Fruit fly (Drosophila melanogaster): Measurements from ENCODE around the gene sn.

The sn gene

DNA sequence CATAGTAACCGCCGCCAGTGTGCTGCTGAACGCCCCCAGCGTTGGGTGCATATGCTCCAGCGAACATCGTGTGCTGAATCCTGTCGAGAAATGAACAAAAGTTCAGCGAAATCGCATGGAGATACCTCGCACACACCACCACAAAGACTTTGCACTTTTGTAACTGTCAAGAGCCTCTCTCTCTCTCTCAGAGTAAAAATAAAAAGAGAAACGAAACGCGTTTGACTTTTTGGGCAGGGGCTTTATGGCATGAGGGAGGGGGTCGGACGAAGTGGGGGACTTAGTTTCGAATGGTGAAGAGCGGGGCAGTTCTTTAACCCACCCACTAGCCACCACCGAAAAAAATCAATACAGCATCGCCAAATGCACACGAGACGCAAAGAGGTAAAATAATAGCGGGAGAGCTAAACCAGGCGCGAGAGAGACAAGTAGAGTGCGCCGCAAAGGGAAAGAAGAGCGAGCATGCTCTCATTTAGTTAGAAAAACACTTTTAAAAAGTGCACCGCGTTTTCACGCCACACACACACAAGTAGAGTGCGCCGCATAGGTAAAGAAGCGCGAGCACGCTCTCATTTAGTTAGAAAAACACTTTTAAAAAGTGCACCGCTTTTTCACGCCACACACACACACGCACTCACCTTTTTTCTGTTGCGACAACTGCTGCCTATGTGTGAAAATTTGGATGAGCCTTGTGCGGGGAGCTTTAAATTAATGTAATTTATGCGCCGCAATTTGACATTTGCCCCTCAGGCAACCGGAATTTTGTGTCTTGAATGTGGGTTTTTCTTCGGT is 33.4 kb upstream of the sn start:
- TF ChIP-seq lola (GFP tag; optimal IDR thresholded peaks at IDR 0.05) (no peak), OdsH (GFP tag; optimal IDR thresholded peaks at IDR 0.05) (no peak), Hr83 (GFP tag; optimal IDR thresholded peaks at IDR 0.05; ENCODE audit: poor library complexity, severe bottlenecking) (no peak), br (GFP tag; optimal IDR thresholded peaks at IDR 0.05) (no peak), pan (optimal IDR thresholded peaks at IDR 0.05) (no peak), Dif (GFP tag; optimal IDR thresholded peaks at IDR 0.05; ENCODE audit: partially characterized antibody) (peak; percentile 47), dmrt93B (GFP tag; optimal IDR thresholded peaks at IDR 0.05) (no peak), dl (GFP tag; optimal IDR thresholded peaks at IDR 0.05; ENCODE audit: insufficient read depth in 1 of 2, partially characterized antibody in 2 of 2) (peak; percentile 10 to 64), usp (GFP tag; optimal IDR thresholded peaks at IDR 0.05) (no peak), Jra (GFP tag; optimal IDR thresholded peaks at IDR 0.05) (no peak), Vsx2 (GFP tag; optimal IDR thresholded peaks at IDR 0.05; ENCODE audit: partially characterized antibody) (no peak), sv (GFP tag; optimal IDR thresholded peaks at IDR 0.05) (no peak), Myc (optimal IDR thresholded peaks at IDR 0.05) (no peak), Sp1 (GFP tag; optimal IDR thresholded peaks at IDR 0.05) (no peak), HLH106 (tag; optimal IDR thresholded peaks at IDR 0.05) (no peak), Hnf4 (GFP tag; optimal IDR thresholded peaks at IDR 0.05) (peak; percentile 2), Mio (GFP tag; optimal IDR thresholded peaks at IDR 0.05) (no peak), brk (GFP tag; optimal IDR thresholded peaks at IDR 0.05) (no peak), psq (GFP tag; optimal IDR thresholded peaks at IDR 0.05) (no peak), tai (GFP tag; optimal IDR thresholded peaks at IDR 0.05) (no peak), CG9705 (GFP tag; optimal IDR thresholded peaks at IDR 0.05) (no peak), CG32264 (GFP tag; optimal IDR thresholded peaks at IDR 0.05) (no peak), CrebA (GFP tag; optimal IDR thresholded peaks at IDR 0.05; ENCODE audit: borderline replicate concordance) (no peak), Rel (GFP tag; optimal IDR thresholded peaks at IDR 0.05) (no peak), Rel (tag; optimal IDR thresholded peaks at IDR 0.05) (no peak), foxo (GFP tag; optimal IDR thresholded peaks at IDR 0.05) (no peak), sage (GFP tag; optimal IDR thresholded peaks at IDR 0.05) (no peak), dsf (GFP tag; optimal IDR thresholded peaks at IDR 0.05; ENCODE audit: borderline replicate concordance) (no peak)

- TF ChIP-seq Dif (GFP tag; optimal IDR thresholded peaks at IDR 0.05; ENCODE audit: partially characterized antibody): peak; percentile 54
- TF ChIP-seq Sp1 (GFP tag; optimal IDR thresholded peaks at IDR 0.05): peak; percentile 8
- TF ChIP-seq Mio (GFP tag; optimal IDR thresholded peaks at IDR 0.05): peak; percentile 7
- no peak for TF ChIP-seq Hr78 (GFP tag; optimal IDR thresholded peaks at IDR 0.05)
- TF ChIP-seq dl (GFP tag; optimal IDR thresholded peaks at IDR 0.05; ENCODE audit: insufficient read depth in 1 of 2, partially characterized antibody in 2 of 2): peak; percentile 7 to 47
- no peak for TF ChIP-seq Hnf4 (GFP tag; optimal IDR thresholded peaks at IDR 0.05)
- no peak for TF ChIP-seq sage (GFP tag; optimal IDR thresholded peaks at IDR 0.05)
- peak; percentile 34 for TF ChIP-seq brk (GFP tag; optimal IDR thresholded peaks at IDR 0.05)
- TF ChIP-seq h (GFP tag; optimal IDR thresholded peaks at IDR 0.05): peak; percentile 7
- no peak for TF ChIP-seq CG9705 (GFP tag; optimal IDR thresholded peaks at IDR 0.05)
- peak; percentile 4 for TF ChIP-seq rgr (GFP tag; optimal IDR thresholded peaks at IDR 0.05)
Measured at dm6 chrX:7931028-7931549, 32.7 kb upstream of the sn start, which contains the start of gene mahe. Gene mahe (minus strand): TSS chrX:7931382.

dm6 chrX:7933210-7933915 is 30.5 kb upstream of the sn start, which contains the start of the genes Dhdds and RpS14a:
Gene Dhdds (minus strand): TSS chrX:7933351.
Gene RpS14a (plus strand): TSS chrX:7933742.
- TF ChIP-seq Vsx2 (GFP tag; optimal IDR thresholded peaks at IDR 0.05; ENCODE audit: partially characterized antibody): no peak
- TF ChIP-seq Hr83 (GFP tag; optimal IDR thresholded peaks at IDR 0.05; ENCODE audit: poor library complexity, severe bottlenecking): peak; percentile 44
- peak; percentile 4 for TF ChIP-seq woc (GFP tag; optimal IDR thresholded peaks at IDR 0.05)
- TF ChIP-seq lola (GFP tag; optimal IDR thresholded peaks at IDR 0.05): no peak
- peak; percentile 48 for TF ChIP-seq br (GFP tag; optimal IDR thresholded peaks at IDR 0.05)
- TF ChIP-seq Hr78 (GFP tag; optimal IDR thresholded peaks at IDR 0.05): no peak
- no peak for TF ChIP-seq GATAd (GFP tag; optimal IDR thresholded peaks at IDR 0.05)
- no peak for TF ChIP-seq CG32264 (GFP tag; optimal IDR thresholded peaks at IDR 0.05)
- TF ChIP-seq Myc (optimal IDR thresholded peaks at IDR 0.05): peak; percentile 60
- no peak for TF ChIP-seq tai (GFP tag; optimal IDR thresholded peaks at IDR 0.05)
- no peak for TF ChIP-seq usp (GFP tag; optimal IDR thresholded peaks at IDR 0.05)
- TF ChIP-seq dl (GFP tag; optimal IDR thresholded peaks at IDR 0.05; ENCODE audit: insufficient read depth in 1 of 2, partially characterized antibody in 2 of 2): no peak
- peak; percentile 81 for TF ChIP-seq dmrt93B (GFP tag; optimal IDR thresholded peaks at IDR 0.05)
- TF ChIP-seq rgr (GFP tag; optimal IDR thresholded peaks at IDR 0.05): peak; percentile 69
- peak in 1 of 2 experiments; percentile 34 for TF ChIP-seq foxo (GFP tag; optimal IDR thresholded peaks at IDR 0.05)
- no peak for TF ChIP-seq jim (GFP tag; optimal IDR thresholded peaks at IDR 0.05)
- TF ChIP-seq HLH106 (tag; optimal IDR thresholded peaks at IDR 0.05): peak; percentile 38
- no peak for TF ChIP-seq Jra (GFP tag; optimal IDR thresholded peaks at IDR 0.05)
- TF ChIP-seq fru (GFP tag; optimal IDR thresholded peaks at IDR 0.05): peak; percentile 42
- TF ChIP-seq N (GFP tag; optimal IDR thresholded peaks at IDR 0.05): no peak
- peak; percentile 12 for TF ChIP-seq sage (GFP tag; optimal IDR thresholded peaks at IDR 0.05)
- TF ChIP-seq Rel (GFP tag; optimal IDR thresholded peaks at IDR 0.05): no peak
- peak; percentile 0 for TF ChIP-seq Rel (tag; optimal IDR thresholded peaks at IDR 0.05)
- no peak for TF ChIP-seq dsf (GFP tag; optimal IDR thresholded peaks at IDR 0.05; ENCODE audit: borderline replicate concordance)
- peak; percentile 37 for TF ChIP-seq psq (GFP tag; optimal IDR thresholded peaks at IDR 0.05)
- TF ChIP-seq pan (optimal IDR thresholded peaks at IDR 0.05): no peak
- no peak for TF ChIP-seq Dif (GFP tag; optimal IDR thresholded peaks at IDR 0.05; ENCODE audit: partially characterized antibody)
- peak; percentile 10 for TF ChIP-seq Hnf4 (GFP tag; optimal IDR thresholded peaks at IDR 0.05)
- peak; percentile 39 for TF ChIP-seq OdsH (GFP tag; optimal IDR thresholded peaks at IDR 0.05)
- no peak for TF ChIP-seq Dfd (GFP tag; optimal IDR thresholded peaks at IDR 0.05)
- TF ChIP-seq brk (GFP tag; optimal IDR thresholded peaks at IDR 0.05): peak; percentile 65
- peak; percentile 50 for TF ChIP-seq CG9705 (GFP tag; optimal IDR thresholded peaks at IDR 0.05)
- TF ChIP-seq Abd-B (GFP tag; optimal IDR thresholded peaks at IDR 0.05): no peak

All from whole organism, wandering third instar larva.